Fruit fly (Drosophila melanogaster): ENCODE results near the gene CG9578.
A peak's percentile ranks its signal among the peaks of the same experiment; 100 is the strongest.
"Not testable (repeated sequence)": the region's sequence is repeated elsewhere in the genome, so short reads cannot be mapped to it uniquely, and the experiment has no call there.

Gene CG9578

dm6 chrX:20165773-20166412 is 4.1 kb upstream of the CG9578 start, which contains the start of gene Phf7:
Gene Phf7, minus strand, starts transcription at chrX:20165830.
- no peak for TF ChIP-seq EcR (GFP tag; optimal IDR thresholded peaks at IDR 0.05)
- no peak for TF ChIP-seq Pif1B (GFP tag; optimal IDR thresholded peaks at IDR 0.05)
- no peak for TF ChIP-seq CG8301 (tag; optimal IDR thresholded peaks at IDR 0.05)
- no peak for TF ChIP-seq Pif1A (GFP tag; optimal IDR thresholded peaks at IDR 0.05)
- no peak for TF ChIP-seq CG10348 (GFP tag; IDR thresholded peaks at IDR 0.05)
- no peak for TF ChIP-seq CG8159 (tag; optimal IDR thresholded peaks at IDR 0.05)
- no peak for TF ChIP-seq D1 (tag; optimal IDR thresholded peaks at IDR 0.05)
- TF ChIP-seq gl (tag; optimal IDR thresholded peaks at IDR 0.05) = no peak
- peak; percentile 10; the same call in 1 of the 3 replicates for TF ChIP-seq fd96Ca (GFP tag; IDR thresholded peaks at IDR 0.05)
- TF ChIP-seq Ets98B (GFP tag; IDR thresholded peaks at IDR 0.05) = no peak
- TF ChIP-seq CG32121 (GFP tag; IDR thresholded peaks at IDR 0.05) = no peak
- no peak for TF ChIP-seq CG13204 (GFP tag; optimal IDR thresholded peaks at IDR 0.05)
- TF ChIP-seq CG17806 (tag; optimal IDR thresholded peaks at IDR 0.05) = no peak
- no peak for TF ChIP-seq CG4496 (GFP tag; IDR thresholded peaks at IDR 0.05)
- no peak for TF ChIP-seq Snoo (tag; optimal IDR thresholded peaks at IDR 0.05)
- TF ChIP-seq CG15710 (tag; optimal IDR thresholded peaks at IDR 0.05) = peak; percentile 0

dm6 chrX:20166484-20167038 is 3.5 kb upstream of the CG9578 start, which contains the start of gene CG9577:
Gene CG9577, plus strand, starts transcription at chrX:20166673.
- TF ChIP-seq Pif1A (GFP tag; optimal IDR thresholded peaks at IDR 0.05) (peak; percentile 49), CG32121 (GFP tag; IDR thresholded peaks at IDR 0.05) (no peak), Pif1B (GFP tag; optimal IDR thresholded peaks at IDR 0.05) (peak; percentile 48), Ets98B (GFP tag; IDR thresholded peaks at IDR 0.05) (peak; percentile 21; the same call in 1 of the 2 replicates), CG8159 (tag; optimal IDR thresholded peaks at IDR 0.05) (peak; percentile 30), CG17806 (tag; optimal IDR thresholded peaks at IDR 0.05) (peak; percentile 32), CG34367 (tag; optimal IDR thresholded peaks at IDR 0.05) (peak; percentile 64), Snoo (tag; optimal IDR thresholded peaks at IDR 0.05) (peak; percentile 39), CG9948 (tag; optimal IDR thresholded peaks at IDR 0.05) (no peak), CG10348 (GFP tag; IDR thresholded peaks at IDR 0.05) (no peak), rn (GFP tag; IDR thresholded peaks at IDR 0.05) (no peak), CG8301 (tag; optimal IDR thresholded peaks at IDR 0.05) (peak; percentile 48), CG14655 (GFP tag; optimal IDR thresholded peaks at IDR 0.05) (peak; percentile 66), CG13204 (GFP tag; optimal IDR thresholded peaks at IDR 0.05) (peak; percentile 82), fd96Ca (GFP tag; IDR thresholded peaks at IDR 0.05) (peak; percentile 21; the same call in 1 of the 3 replicates), gl (tag; optimal IDR thresholded peaks at IDR 0.05) (peak; percentile 93), EcR (GFP tag; optimal IDR thresholded peaks at IDR 0.05) (peak; percentile 87), CG15710 (tag; optimal IDR thresholded peaks at IDR 0.05) (peak; percentile 37), CG12605 (GFP tag; IDR thresholded peaks at IDR 0.05) (peak; percentile 78), D1 (tag; optimal IDR thresholded peaks at IDR 0.05) (no peak), CG4496 (GFP tag; IDR thresholded peaks at IDR 0.05) (peak; percentile 60; the same call in 1 of the 3 replicates)

- peak; percentile 92 for TF ChIP-seq Snoo (tag; optimal IDR thresholded peaks at IDR 0.05)
- peak; percentile 82; the same call in 1 of the 2 replicates for TF ChIP-seq Ets98B (GFP tag; IDR thresholded peaks at IDR 0.05)
- peak; percentile 81 for TF ChIP-seq CG12605 (GFP tag; IDR thresholded peaks at IDR 0.05)
- peak; percentile 95 for TF ChIP-seq CG14655 (GFP tag; optimal IDR thresholded peaks at IDR 0.05)
- peak; percentile 87 for TF ChIP-seq D1 (tag; optimal IDR thresholded peaks at IDR 0.05)
- TF ChIP-seq gl (tag; optimal IDR thresholded peaks at IDR 0.05) = peak; percentile 72
- TF ChIP-seq CG8159 (tag; optimal IDR thresholded peaks at IDR 0.05) = peak; percentile 94
- TF ChIP-seq CG9948 (tag; optimal IDR thresholded peaks at IDR 0.05) = peak; percentile 91
- peak; percentile 90 for TF ChIP-seq CG17806 (tag; optimal IDR thresholded peaks at IDR 0.05)
- peak; percentile 92 for TF ChIP-seq fd96Ca (GFP tag; IDR thresholded peaks at IDR 0.05)
- TF ChIP-seq CG13204 (GFP tag; optimal IDR thresholded peaks at IDR 0.05) = peak; percentile 79
- peak; percentile 95 for TF ChIP-seq Pif1A (GFP tag; optimal IDR thresholded peaks at IDR 0.05)
- peak; percentile 93 for TF ChIP-seq CG15710 (tag; optimal IDR thresholded peaks at IDR 0.05)
- TF ChIP-seq rn (GFP tag; IDR thresholded peaks at IDR 0.05) = peak; percentile 83
- TF ChIP-seq EcR (GFP tag; optimal IDR thresholded peaks at IDR 0.05) = peak; percentile 17
- TF ChIP-seq CG32121 (GFP tag; IDR thresholded peaks at IDR 0.05) = peak; percentile 93
- peak; percentile 75 for TF ChIP-seq CG10348 (GFP tag; IDR thresholded peaks at IDR 0.05)
- TF ChIP-seq CG34367 (tag; optimal IDR thresholded peaks at IDR 0.05) = peak; percentile 84
- TF ChIP-seq Pif1B (GFP tag; optimal IDR thresholded peaks at IDR 0.05) = peak; percentile 92
- peak; percentile 91 for TF ChIP-seq CG8301 (tag; optimal IDR thresholded peaks at IDR 0.05)
- TF ChIP-seq CG4496 (GFP tag; IDR thresholded peaks at IDR 0.05) = peak; percentile 91
Measured at dm6 chrX:20173464-20173995, 3.5 kb downstream of the CG9578 start, which contains the start of gene AnxB10. Gene AnxB10, minus strand, starts transcription at chrX:20173514.

dm6 chrX:20178538-20178937 is 8.5 kb downstream of the CG9578 start, which contains the start of gene Sdic1:
Gene Sdic1, minus strand, starts transcription at chrX:20178638.
- not testable (repeated sequence) for TF ChIP-seq CG8159 (tag; optimal IDR thresholded peaks at IDR 0.05); CG4496 (GFP tag; IDR thresholded peaks at IDR 0.05); CG14655 (GFP tag; optimal IDR thresholded peaks at IDR 0.05)

dm6 chrX:20186387-20186786 is 16.4 kb downstream of the CG9578 start, which contains the start of gene Sdic2:
Gene Sdic2, minus strand, starts transcription at chrX:20186487.
- not testable (repeated sequence) for TF ChIP-seq Pif1A (GFP tag; optimal IDR thresholded peaks at IDR 0.05); Ets98B (GFP tag; IDR thresholded peaks at IDR 0.05); EcR (GFP tag; optimal IDR thresholded peaks at IDR 0.05)
